Worm (Caenorhabditis elegans) whole organism, young adult: Measurements from ENCODE around the gene pals-23.

Source experiments
- F55B11.4 ChIP-seq: sonication (generic microtip); optimal IDR thresholded peaks from 2 replicates; lab custom pipeline; 2016; ENCODE audit warnings: missing compliant biosample characterization, missing genetic modification characterization, borderline replicate concordance; ENCODE audit not compliant: insufficient read depth
- K12H6.12 ChIP-seq: fragments of 200-800 bp; sonication (Bioruptor generic); optimal IDR thresholded peaks from 2 replicates; lab custom pipeline; 2018; ENCODE audit warnings: mild to moderate bottlenecking, missing genetic modification characterization, missing compliant biosample characterization
- Y53G8AR.9 ChIP-seq: fragments of 200-800 bp; sonication (Bioruptor generic); conservative IDR thresholded peaks from 2 replicates; pipeline ENCODE4 v1.3.6; 2022; ENCODE audit warnings: missing genetic modification reagents, missing genetic modification characterization, missing compliant biosample characterization
- ama-1 ChIP-seq, 3 experiments: fragments of 150-350 bp in 1 of 3; sonication (generic microtip) in 2 of 3; optimal IDR thresholded peaks; 2 replicates each; lab custom pipeline; 2014 to 2018; ENCODE audit warnings: missing biosample characterization in 2 of 3, missing genetic modification characterization in 2 of 3, missing genetic modification reagents in 2 of 3
- lsy-27 ChIP-seq: sonication (generic microtip); optimal IDR thresholded peaks from 2 replicates; lab custom pipeline; 2017; ENCODE audit warnings: missing genetic modification characterization, mild to moderate bottlenecking, missing compliant biosample characterization, antibody characterized with exemption, missing genotype, borderline replicate concordance; ENCODE audit not compliant: insufficient read depth
- pha-4 ChIP-seq: fragments of 150-350 bp; sonication (generic microtip); optimal IDR thresholded peaks from 2 replicates; lab custom pipeline; 2014; ENCODE audit warnings: missing biosample characterization, missing genetic modification reagents, missing genetic modification characterization
- snpc-4 ChIP-seq, 5 experiments: fragments of 150-350 bp in 1 of 5; sonication (generic microtip) in 4 of 5; optimal IDR thresholded peaks; 2 replicates each; lab custom pipeline; 2014 to 2018; ENCODE audit warnings: missing genetic modification characterization in 5 of 5, missing biosample characterization in 3 of 5, antibody characterized with exemption in 2 of 5, mild to moderate bottlenecking in 2 of 5, missing compliant biosample characterization in 2 of 5, missing genotype in 2 of 5, moderate library complexity in 2 of 5, missing genetic modification reagents in 1 of 5
- somi-1 ChIP-seq: fragments of 200-800 bp; sonication (Bioruptor generic); optimal IDR thresholded peaks from 2 replicates; lab custom pipeline; 2018; ENCODE audit warnings: mild to moderate bottlenecking, missing genetic modification characterization, missing compliant biosample characterization
- unc-130 ChIP-seq: sonication (generic microtip); optimal IDR thresholded peaks from 2 replicates; lab custom pipeline; 2016; ENCODE audit warnings: missing genetic modification reagents, missing genetic modification characterization, missing compliant biosample characterization
- unc-62 ChIP-seq: fragments of 150-350 bp; optimal IDR thresholded peaks from 2 replicates; lab custom pipeline; 2014; ENCODE audit warnings: missing biosample characterization, missing genetic modification reagents, missing genetic modification characterization

- TF ChIP-seq unc-130 (GFP tag; lab: Kevin White, UChicago) (no peak), F55B11.4 (tag; lab: Kevin White, UChicago) (no peak), somi-1 (GFP tag; lab: Kevin White, UChicago) (no peak), unc-62 (no peak), lsy-27 (tag; lab: Kevin White, UChicago) (no peak), snpc-4 (GFP tag; optimal IDR thresholded peaks at IDR 0.05; lab: Kevin White, UChicago) (no peak), snpc-4 (tag; optimal IDR thresholded peaks at IDR 0.05; lab: Kevin White, UChicago) (no peak), ama-1 (optimal IDR thresholded peaks at IDR 0.05; lab: Kevin White, UChicago) (no peak), ama-1 (GFP tag; optimal IDR thresholded peaks at IDR 0.05; lab: Kevin White, UChicago) (no peak), pha-4 (tag; lab: Kevin White, UChicago) (no peak), K12H6.12 (no peak), Y53G8AR.9 (GFP tag; lab: Robert Waterston, UW) (no peak)
These were observed 32.1 kb downstream of the pals-23 start, which contains the start of the genes zig-13 and ver-1 for ce11 chrIII:156645-157044.
